Worm (Caenorhabditis elegans) whole organism, L1 larva: ENCODE results near the gene ZK355.2.

Experiments
- ama-1 ChIP-seq: fragments of 150-350 bp; optimal IDR thresholded peaks from 2 replicates; lab custom pipeline; 2014
- blmp-1 ChIP-seq: fragments of 150-350 bp; optimal IDR thresholded peaks from 2 replicates; lab custom pipeline; 2014; ENCODE audit warnings: missing biosample characterization, missing genetic modification characterization
- lin-13 ChIP-seq: fragments of 150-350 bp; optimal IDR thresholded peaks from 2 replicates; lab custom pipeline; 2014; ENCODE audit warnings: missing biosample characterization, missing genetic modification reagents, missing genetic modification characterization
- tlp-1 ChIP-seq: fragments of 150-350 bp; optimal IDR thresholded peaks from 2 replicates; lab custom pipeline; 2014; ENCODE audit warnings: missing biosample characterization, missing genetic modification characterization
- unc-30 ChIP-seq: sonication (generic microtip); optimal IDR thresholded peaks from 2 replicates; lab custom pipeline; 2017; ENCODE audit warnings: missing biosample characterization, missing genetic modification characterization
- unc-86 ChIP-seq: sonication (generic microtip); optimal IDR thresholded peaks from 2 replicates; lab custom pipeline; 2016; ENCODE audit warnings: missing genetic modification characterization, missing compliant biosample characterization

DNA sequence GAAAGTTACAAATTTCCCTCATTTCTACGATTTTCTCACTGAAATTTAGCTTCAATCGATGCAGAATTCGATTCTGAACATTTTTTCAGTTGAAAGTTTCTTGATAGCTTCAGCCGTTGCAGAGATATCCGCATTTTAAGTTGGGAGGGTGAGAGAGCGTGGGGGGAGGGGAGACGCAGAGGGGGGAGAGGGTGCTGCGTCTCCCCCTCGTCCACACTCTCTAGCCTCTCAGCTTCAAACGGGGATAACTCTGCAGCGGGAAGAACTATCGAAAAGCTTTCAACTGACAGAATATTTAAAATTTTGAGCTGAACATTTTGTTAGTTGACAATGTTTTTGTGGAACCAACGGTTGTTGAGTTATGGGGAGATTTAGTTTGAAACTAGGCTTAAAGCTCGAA lies 1.9 kb upstream of the ZK355.2 start:
- TF ChIP-seq tlp-1 (tag; lab: Kevin White, UChicago) (no peak), ama-1 (lab: Kevin White, UChicago) (no peak), blmp-1 (tag; lab: Kevin White, UChicago) (no peak), unc-30 (tag; lab: Kevin White, UChicago) (no peak), lin-13 (GFP tag; lab: Kevin White, UChicago) (no peak), unc-86 (tag; lab: Kevin White, UChicago) (no peak)
